Worm (Caenorhabditis elegans) whole organism, young adult: ENCODE data around the gene F54D8.10.

Experiments
- F33H1.4 ChIP-seq: fragments of 200-800 bp; sonication (Bioruptor generic); IDR thresholded peaks from 2 replicates; pipeline ENCODE4 v1.3.6; 2022; ENCODE audit warnings: missing genetic modification reagents, missing genetic modification characterization, missing compliant biosample characterization
- F39B2.1 ChIP-seq: fragments of 200-800 bp; sonication (Bioruptor generic); IDR thresholded peaks from 2 replicates; pipeline ENCODE4 v1.3.6; 2022; ENCODE audit warnings: missing genetic modification reagents, missing genetic modification characterization, missing compliant biosample characterization
- F55B11.4 ChIP-seq: sonication (generic microtip); optimal IDR thresholded peaks from 2 replicates; lab custom pipeline; 2016; ENCODE audit warnings: missing compliant biosample characterization, missing genetic modification characterization, borderline replicate concordance; ENCODE audit not compliant: insufficient read depth
- T07F8.4 ChIP-seq: sonication (generic microtip); optimal IDR thresholded peaks from 2 replicates; lab custom pipeline; 2016; ENCODE audit warnings: mild to moderate bottlenecking, missing genetic modification characterization, moderate library complexity, missing compliant biosample characterization
- T26A5.8 ChIP-seq: sonication (generic microtip); optimal IDR thresholded peaks from 2 replicates; lab custom pipeline; 2016; ENCODE audit warnings: missing genetic modification characterization, missing compliant biosample characterization
- Y95B8A.8 ChIP-seq: fragments of 200-800 bp; sonication (Bioruptor generic); IDR thresholded peaks from 2 replicates; pipeline ENCODE4 v1.3.6; 2022; ENCODE audit warnings: missing genetic modification reagents, missing genetic modification characterization, missing compliant biosample characterization
- atf-7 ChIP-seq: sonication (generic microtip); optimal IDR thresholded peaks from 2 replicates; lab custom pipeline; 2017; ENCODE audit warnings: mild to moderate bottlenecking, missing genetic modification characterization, missing compliant biosample characterization
- attf-3 ChIP-seq: fragments of 200-800 bp; sonication (Bioruptor generic); conservative IDR thresholded peaks from 2 replicates; pipeline ENCODE4 v1.3.6; 2022; ENCODE audit warnings: missing genetic modification reagents, missing genetic modification characterization, missing compliant biosample characterization
- cebp-1 ChIP-seq, 2 experiments: fragments of 200-800 bp in 1 of 2; sonication (Bioruptor generic) in 1 of 2; sonication (generic microtip) in 1 of 2; IDR thresholded peaks in 1 of 2; optimal IDR thresholded peaks in 1 of 2; 2 replicates each; pipeline versions ENCODE4 v1.3.6 to Lab custom; 2017 to 2022; ENCODE audit warnings: missing compliant biosample characterization in 2 of 2, missing genetic modification characterization in 2 of 2, mild to moderate bottlenecking in 1 of 2, missing genetic modification reagents in 1 of 2, moderate library complexity in 1 of 2
- ceh-58 ChIP-seq: fragments of 200-800 bp; sonication (Bioruptor generic); IDR thresholded peaks from 2 replicates; pipeline ENCODE4 v1.3.6; 2022; ENCODE audit warnings: missing genetic modification characterization, missing compliant biosample characterization
- ceh-91 ChIP-seq: fragments of 200-800 bp; sonication (Bioruptor generic); IDR thresholded peaks from 2 replicates; pipeline ENCODE4 v1.3.6; 2022; ENCODE audit warnings: missing genetic modification reagents, missing genetic modification characterization, missing compliant biosample characterization
- dpff-1 ChIP-seq: sonication (generic microtip); optimal IDR thresholded peaks from 2 replicates; lab custom pipeline; 2017; ENCODE audit warnings: mild to moderate bottlenecking, missing genetic modification characterization, missing compliant biosample characterization
- efl-1 ChIP-seq: fragments of 150-350 bp; optimal IDR thresholded peaks from 2 replicates; lab custom pipeline; 2014; ENCODE audit warnings: missing biosample characterization, missing genetic modification reagents, missing genetic modification characterization
- ekl-4 ChIP-seq: fragments of 200-800 bp; sonication (Bioruptor generic); IDR thresholded peaks from 2 replicates; pipeline ENCODE4 v1.3.6; 2022; ENCODE audit warnings: missing genetic modification reagents, missing genetic modification characterization, missing compliant biosample characterization
- ets-4 ChIP-seq: fragments of 200-800 bp; sonication (Bioruptor generic); optimal IDR thresholded peaks from 2 replicates; lab custom pipeline; 2018; ENCODE audit warnings: mild to moderate bottlenecking, missing genetic modification characterization, missing compliant biosample characterization
- gei-17 ChIP-seq: fragments of 200-800 bp; sonication (Bioruptor generic); optimal IDR thresholded peaks from 2 replicates; lab custom pipeline; 2018; ENCODE audit warnings: mild to moderate bottlenecking, missing genetic modification characterization, missing compliant biosample characterization
- him-1 ChIP-seq: sonication (generic microtip); optimal IDR thresholded peaks from 2 replicates; lab custom pipeline; 2016; ENCODE audit warnings: missing genotype, missing genetic modification reagents, missing genetic modification characterization, missing compliant biosample characterization
- hlh-26 ChIP-seq: fragments of 200-800 bp; sonication (Bioruptor generic); conservative IDR thresholded peaks from 2 replicates; pipeline ENCODE4 v1.3.6; 2022; ENCODE audit warnings: missing genetic modification reagents, missing genetic modification characterization, missing compliant biosample characterization
- hmg-1.2 ChIP-seq: fragments of 200-800 bp; sonication (Bioruptor generic); IDR thresholded peaks from 2 replicates; pipeline ENCODE4 v1.3.6; 2022; ENCODE audit warnings: missing genetic modification reagents, missing genetic modification characterization, missing compliant biosample characterization
- hmg-20 ChIP-seq: fragments of 200-800 bp; sonication (Bioruptor generic); IDR thresholded peaks from 2 replicates; pipeline ENCODE4 v1.3.6; 2022; ENCODE audit warnings: missing genetic modification reagents, missing genetic modification characterization, missing compliant biosample characterization
- lin-40 ChIP-seq: sonication (generic microtip); optimal IDR thresholded peaks from 2 replicates; lab custom pipeline; 2016; ENCODE audit warnings: missing genetic modification characterization, mild to moderate bottlenecking, missing compliant biosample characterization, missing genotype, missing genetic modification reagents
- lin-54 ChIP-seq: fragments of 200-800 bp; sonication (Bioruptor generic); optimal IDR thresholded peaks from 2 replicates; lab custom pipeline; 2018; ENCODE audit warnings: mild to moderate bottlenecking, missing genetic modification characterization, missing compliant biosample characterization
- lsl-1 ChIP-seq: fragments of 200-800 bp; sonication (Bioruptor generic); optimal IDR thresholded peaks from 2 replicates; lab custom pipeline; 2018; ENCODE audit warnings: mild to moderate bottlenecking, missing genetic modification characterization, moderate library complexity, missing compliant biosample characterization
- lsy-27 ChIP-seq: sonication (generic microtip); optimal IDR thresholded peaks from 2 replicates; lab custom pipeline; 2017; ENCODE audit warnings: missing genetic modification characterization, mild to moderate bottlenecking, missing compliant biosample characterization, antibody characterized with exemption, missing genotype, borderline replicate concordance; ENCODE audit not compliant: insufficient read depth
- madf-6 ChIP-seq: fragments of 200-800 bp; sonication (Bioruptor generic); IDR thresholded peaks from 2 replicates; pipeline ENCODE4 v1.3.6; 2022; ENCODE audit warnings: missing genetic modification reagents, missing genetic modification characterization, missing compliant biosample characterization
- nfyb-1 ChIP-seq: fragments of 200-800 bp; sonication (Bioruptor generic); IDR thresholded peaks from 2 replicates; pipeline ENCODE4 v1.3.6; 2022; ENCODE audit warnings: missing genetic modification reagents, missing genetic modification characterization, missing compliant biosample characterization
- nhr-80 ChIP-seq: sonication (generic microtip); optimal IDR thresholded peaks from 2 replicates; lab custom pipeline; 2016; ENCODE audit warnings: missing genetic modification characterization, missing compliant biosample characterization
- rcor-1 ChIP-seq: fragments of 200-800 bp; sonication (Bioruptor generic); IDR thresholded peaks from 2 replicates; pipeline ENCODE4 v1.3.6; 2022; ENCODE audit warnings: missing genetic modification reagents, missing genetic modification characterization, missing compliant biosample characterization
- repo-1 ChIP-seq: sonication (generic microtip); optimal IDR thresholded peaks from 2 replicates; lab custom pipeline; 2017; ENCODE audit warnings: mild to moderate bottlenecking, missing genetic modification characterization, missing compliant biosample characterization
- snpc-4 ChIP-seq, 5 experiments: fragments of 150-350 bp in 1 of 5; sonication (generic microtip) in 4 of 5; optimal IDR thresholded peaks; 2 replicates each; lab custom pipeline; 2014 to 2018; ENCODE audit warnings: missing genetic modification characterization in 5 of 5, missing biosample characterization in 3 of 5, antibody characterized with exemption in 2 of 5, mild to moderate bottlenecking in 2 of 5, missing compliant biosample characterization in 2 of 5, missing genotype in 2 of 5, moderate library complexity in 2 of 5, missing genetic modification reagents in 1 of 5
- sptf-2 ChIP-seq: fragments of 200-800 bp; sonication (Bioruptor generic); optimal IDR thresholded peaks from 2 replicates; lab custom pipeline; 2018; ENCODE audit warnings: mild to moderate bottlenecking, missing genetic modification characterization, missing compliant biosample characterization
- tbx-9 ChIP-seq: sonication (generic microtip); optimal IDR thresholded peaks from 2 replicates; lab custom pipeline; 2016; ENCODE audit warnings: borderline replicate concordance, missing genetic modification characterization, inconsistent platforms, missing compliant biosample characterization
- tlf-1 ChIP-seq: fragments of 200-800 bp; sonication (Bioruptor generic); optimal IDR thresholded peaks from 2 replicates; lab custom pipeline; 2018; ENCODE audit warnings: mild to moderate bottlenecking, missing genetic modification characterization, missing compliant biosample characterization
- xnd-1 ChIP-seq: sonication (generic microtip); optimal IDR thresholded peaks from 2 replicates; lab custom pipeline; 2016; ENCODE audit warnings: missing genotype, missing genetic modification reagents, missing genetic modification characterization, missing compliant biosample characterization
- ztf-18 ChIP-seq: sonication (generic microtip); optimal IDR thresholded peaks from 2 replicates; lab custom pipeline; 2016; ENCODE audit warnings: missing genotype, mild to moderate bottlenecking, missing genetic modification characterization, missing compliant biosample characterization
- ztf-26 ChIP-seq: sonication (generic microtip); optimal IDR thresholded peaks from 2 replicates; lab custom pipeline; 2017; ENCODE audit warnings: missing genetic modification characterization, missing compliant biosample characterization
- ztf-6 ChIP-seq: fragments of 200-800 bp; sonication (Bioruptor generic); IDR thresholded peaks from 2 replicates; pipeline ENCODE4 v1.3.6; 2022; ENCODE audit warnings: missing genetic modification reagents, missing genetic modification characterization, missing compliant biosample characterization

Gene F54D8.10

ce11 chrIII:5094506-5094905 lies at the start of gene F54D8.10:
Gene F54D8.10, plus strand, starts transcription at chrIII:5094806.
- TF ChIP-seq ztf-6 (GFP tag; lab: Robert Waterston, UW) (no peak), rcor-1 (GFP tag; lab: Robert Waterston, UW) (no peak), attf-3 (GFP tag; lab: Robert Waterston, UW) (no peak), F39B2.1 (GFP tag; lab: Robert Waterston, UW) (no peak), gei-17 (GFP tag; lab: Kevin White, UChicago) (no peak), nhr-80 (tag; lab: Kevin White, UChicago) (no peak), lin-40 (no peak), F55B11.4 (no peak), tlf-1 (GFP tag; lab: Kevin White, UChicago) (no peak), T26A5.8 (tag; lab: Kevin White, UChicago) (no peak), T07F8.4 (tag; lab: Kevin White, UChicago) (no peak)

- TF ChIP-seq ets-4 (GFP tag; lab: Kevin White, UChicago) (peak; percentile 36), snpc-4 (GFP tag; optimal IDR thresholded peaks at IDR 0.05; lab: Kevin White, UChicago) (no peak), snpc-4 (tag; optimal IDR thresholded peaks at IDR 0.05; lab: Kevin White, UChicago) (peak in 1 of 4 experiments; percentile 49), hmg-1.2 (peak; percentile 20; the same call in 1 of the 2 replicates), nhr-80 (tag; lab: Kevin White, UChicago) (peak; percentile 90), dpff-1 (no peak)
- TF ChIP-seq, all 124 proteins: peak for 4
Measured at ce11 chrIII:5047175-5047574, 47.4 kb upstream of the F54D8.10 start, which contains the start of gene txbp-3. Gene txbp-3, minus strand, starts transcription at chrIII:5047459.

ce11 chrIII:5047740-5048139 lies 46.9 kb upstream of the F54D8.10 start, which contains the start of gene C45G9.5:
Gene C45G9.5, plus strand, starts transcription at chrIII:5048117.
- TF ChIP-seq atf-7 (tag; lab: Kevin White, UChicago) (no peak), ceh-91 (no peak), Y95B8A.8 (GFP tag; lab: Robert Waterston, UW) (no peak), madf-6 (peak; percentile 90), lsy-27 (tag; lab: Kevin White, UChicago) (no peak), repo-1 (no peak), lsl-1 (GFP tag; lab: Kevin White, UChicago) (peak; percentile 91), xnd-1 (tag; lab: Kevin White, UChicago) (peak; percentile 85), him-1 (tag; lab: Kevin White, UChicago) (peak; percentile 18), efl-1 (GFP tag; lab: Kevin White, UChicago) (peak; percentile 8), ekl-4 (GFP tag; lab: Robert Waterston, UW) (no peak), ztf-26 (tag; lab: Kevin White, UChicago) (no peak), lin-54 (peak; percentile 82), sptf-2 (GFP tag; lab: Kevin White, UChicago) (no peak), F33H1.4 (GFP tag; lab: Robert Waterston, UW) (peak; percentile 86), cebp-1 (GFP tag; IDR thresholded peaks at IDR 0.05; lab: Robert Waterston, UW) (no peak), cebp-1 (tag; optimal IDR thresholded peaks at IDR 0.05; lab: Kevin White, UChicago) (no peak), ceh-58 (GFP tag; lab: Robert Waterston, UW) (no peak), ztf-18 (tag; lab: Kevin White, UChicago) (no peak)
- TF ChIP-seq, all 124 proteins: peak for 7

- TF ChIP-seq tbx-9 (tag; lab: Kevin White, UChicago) (no peak), hmg-20 (no peak), ets-4 (GFP tag; lab: Kevin White, UChicago) (no peak), hlh-26 (GFP tag; lab: Robert Waterston, UW) (no peak), T26A5.8 (tag; lab: Kevin White, UChicago) (no peak), gei-17 (GFP tag; lab: Kevin White, UChicago) (no peak), F33H1.4 (GFP tag; lab: Robert Waterston, UW) (no peak), nfyb-1 (no peak)
Measured at ce11 chrIII:5051949-5052348, 42.7 kb upstream of the F54D8.10 start, which contains the start of gene C45G9.15. Gene C45G9.15, minus strand, starts transcription at chrIII:5052049.
